Worm (Caenorhabditis elegans): ENCODE measurements around the gene clec-140.

clec-140 gene

ce11 chrII:4710120-4710519, 37.3 kb downstream of the clec-140 start, which contains the start of gene tag-151:
Gene tag-151, plus strand, starts transcription at chrII:4710277.
- TF ChIP-seq elt-2 (tag; optimal IDR thresholded peaks at IDR 0.05) (peak; percentile 28), aly-2 (tag; optimal IDR thresholded peaks at IDR 0.05) (peak; percentile 53), egl-27 (tag; optimal IDR thresholded peaks at IDR 0.05) (no peak), lsy-12 (tag; optimal IDR thresholded peaks at IDR 0.05) (peak; percentile 64), nhr-43 (tag; optimal IDR thresholded peaks at IDR 0.05; ENCODE audit: poor library complexity, severe bottlenecking) (peak; percentile 43)

ce11 chrII:4710813-4711212, 38.0 kb downstream of the clec-140 start:
- no peak for TF ChIP-seq nhr-77 (tag; optimal IDR thresholded peaks at IDR 0.05)
- TF ChIP-seq ztf-11 (tag; optimal IDR thresholded peaks at IDR 0.05): no peak
- no peak for TF ChIP-seq ama-1 (optimal IDR thresholded peaks at IDR 0.05)
- TF ChIP-seq sea-2 (GFP tag; optimal IDR thresholded peaks at IDR 0.05): no peak
- no peak for TF ChIP-seq fkh-10 (GFP tag; optimal IDR thresholded peaks at IDR 0.05)
- TF ChIP-seq nhr-11 (tag; optimal IDR thresholded peaks at IDR 0.05): no peak
- no peak for TF ChIP-seq daf-12 (tag; optimal IDR thresholded peaks at IDR 0.05)
- TF ChIP-seq elt-3 (tag; optimal IDR thresholded peaks at IDR 0.05): no peak
- TF ChIP-seq nhr-25 (tag; optimal IDR thresholded peaks at IDR 0.05): no peak
- TF ChIP-seq mml-1 (tag; optimal IDR thresholded peaks at IDR 0.05): no peak
- no peak for TF ChIP-seq ztf-4 (tag; optimal IDR thresholded peaks at IDR 0.05)
- TF ChIP-seq ceh-16 (tag; optimal IDR thresholded peaks at IDR 0.05): no peak
- TF ChIP-seq fkh-2 (tag; optimal IDR thresholded peaks at IDR 0.05): no peak
- TF ChIP-seq unc-62 (GFP tag; optimal IDR thresholded peaks at IDR 0.05): no peak
- TF ChIP-seq zag-1 (tag; optimal IDR thresholded peaks at IDR 0.05): no peak
- no peak for TF ChIP-seq nhr-12 (tag; optimal IDR thresholded peaks at IDR 0.05)
- no peak for TF ChIP-seq tbx-2 (tag; optimal IDR thresholded peaks at IDR 0.05)
- TF ChIP-seq nhr-23 (tag; optimal IDR thresholded peaks at IDR 0.05): no peak
- TF ChIP-seq pqm-1 (tag; optimal IDR thresholded peaks at IDR 0.05): no peak
- TF ChIP-seq elt-2 (tag; optimal IDR thresholded peaks at IDR 0.05): no peak

- TF ChIP-seq elt-2 (tag; optimal IDR thresholded peaks at IDR 0.05) (peak; percentile 78), eor-1 (tag; optimal IDR thresholded peaks at IDR 0.05) (no peak), pha-4 (tag; optimal IDR thresholded peaks at IDR 0.05) (peak; percentile 56)
These were observed 42.8 kb downstream of the clec-140 start, which contains the start of gene F41C3.8 for ce11 chrII:4715676-4716075. Gene F41C3.8, plus strand, starts transcription at chrII:4716046.
